Worm (Caenorhabditis elegans) whole organism, young adult: ENCODE measurements around the gene fbxa-181.

ENCODE experiments used
- B0035.1 ChIP-seq: sonication (generic microtip); optimal IDR thresholded peaks from 2 replicates; lab custom pipeline; 2016; ENCODE audit warnings: missing genetic modification characterization, mild to moderate bottlenecking, missing compliant biosample characterization, missing genotype, missing genetic modification reagents
- B0261.1 ChIP-seq: sonication (generic microtip); optimal IDR thresholded peaks from 2 replicates; lab custom pipeline; 2016; ENCODE audit warnings: mild to moderate bottlenecking, missing genetic modification characterization, moderate library complexity, missing compliant biosample characterization
- C06A6.2 ChIP-seq: fragments of 200-800 bp; sonication (Bioruptor generic); conservative IDR thresholded peaks from 2 replicates; pipeline ENCODE4 v1.3.6; 2022; ENCODE audit warnings: missing genetic modification characterization, missing compliant biosample characterization
- F22D6.2 ChIP-seq: sonication (generic microtip); optimal IDR thresholded peaks from 2 replicates; lab custom pipeline; 2016; ENCODE audit warnings: mild to moderate bottlenecking, missing genetic modification characterization, missing compliant biosample characterization
- F33H1.4 ChIP-seq: fragments of 200-800 bp; sonication (Bioruptor generic); IDR thresholded peaks from 2 replicates; pipeline ENCODE4 v1.3.6; 2022; ENCODE audit warnings: missing genetic modification reagents, missing genetic modification characterization, missing compliant biosample characterization
- K11D2.4 ChIP-seq: fragments of 200-800 bp; sonication (Bioruptor generic); IDR thresholded peaks from 2 replicates; pipeline ENCODE4 v1.3.6; 2022; ENCODE audit warnings: missing genetic modification reagents, missing genetic modification characterization, missing compliant biosample characterization
- Y53G8AR.9 ChIP-seq: fragments of 200-800 bp; sonication (Bioruptor generic); conservative IDR thresholded peaks from 2 replicates; pipeline ENCODE4 v1.3.6; 2022; ENCODE audit warnings: missing genetic modification reagents, missing genetic modification characterization, missing compliant biosample characterization
- atf-7 ChIP-seq: sonication (generic microtip); optimal IDR thresholded peaks from 2 replicates; lab custom pipeline; 2017; ENCODE audit warnings: mild to moderate bottlenecking, missing genetic modification characterization, missing compliant biosample characterization
- attf-3 ChIP-seq: fragments of 200-800 bp; sonication (Bioruptor generic); conservative IDR thresholded peaks from 2 replicates; pipeline ENCODE4 v1.3.6; 2022; ENCODE audit warnings: missing genetic modification reagents, missing genetic modification characterization, missing compliant biosample characterization
- cebp-1 ChIP-seq, 2 experiments: fragments of 200-800 bp in 1 of 2; sonication (Bioruptor generic) in 1 of 2; sonication (generic microtip) in 1 of 2; IDR thresholded peaks in 1 of 2; optimal IDR thresholded peaks in 1 of 2; 2 replicates each; pipeline versions ENCODE4 v1.3.6 to Lab custom; 2017 to 2022; ENCODE audit warnings: missing compliant biosample characterization in 2 of 2, missing genetic modification characterization in 2 of 2, mild to moderate bottlenecking in 1 of 2, missing genetic modification reagents in 1 of 2, moderate library complexity in 1 of 2
- ceh-100 ChIP-seq: fragments of 200-800 bp; sonication (Bioruptor generic); IDR thresholded peaks from 2 replicates; pipeline ENCODE4 v1.3.6; 2022; ENCODE audit warnings: missing genetic modification reagents, missing genetic modification characterization, missing compliant biosample characterization
- die-1 ChIP-seq: sonication (generic microtip); optimal IDR thresholded peaks from 2 replicates; lab custom pipeline; 2016; ENCODE audit warnings: missing genotype, mild to moderate bottlenecking, missing genetic modification characterization, missing compliant biosample characterization
- dox-1 ChIP-seq: fragments of 200-800 bp; sonication (Bioruptor generic); IDR thresholded peaks from 2 replicates; pipeline ENCODE4 v1.3.6; 2022; ENCODE audit warnings: missing genetic modification reagents, missing genetic modification characterization, missing compliant biosample characterization
- dpl-1 ChIP-seq: fragments of 150-350 bp; optimal IDR thresholded peaks from 2 replicates; lab custom pipeline; 2014; ENCODE audit warnings: missing biosample characterization, missing genetic modification reagents, missing genetic modification characterization
- ekl-4 ChIP-seq: fragments of 200-800 bp; sonication (Bioruptor generic); IDR thresholded peaks from 2 replicates; pipeline ENCODE4 v1.3.6; 2022; ENCODE audit warnings: missing genetic modification reagents, missing genetic modification characterization, missing compliant biosample characterization
- gei-17 ChIP-seq: fragments of 200-800 bp; sonication (Bioruptor generic); optimal IDR thresholded peaks from 2 replicates; lab custom pipeline; 2018; ENCODE audit warnings: mild to moderate bottlenecking, missing genetic modification characterization, missing compliant biosample characterization
- him-1 ChIP-seq: sonication (generic microtip); optimal IDR thresholded peaks from 2 replicates; lab custom pipeline; 2016; ENCODE audit warnings: missing genotype, missing genetic modification reagents, missing genetic modification characterization, missing compliant biosample characterization
- hmg-20 ChIP-seq: fragments of 200-800 bp; sonication (Bioruptor generic); IDR thresholded peaks from 2 replicates; pipeline ENCODE4 v1.3.6; 2022; ENCODE audit warnings: missing genetic modification reagents, missing genetic modification characterization, missing compliant biosample characterization
- let-607 ChIP-seq, 2 experiments: fragments of 200-800 bp in 1 of 2; sonication (Bioruptor generic) in 1 of 2; sonication (generic microtip) in 1 of 2; optimal IDR thresholded peaks; 2 replicates each; lab custom pipeline; 2016 to 2018; ENCODE audit warnings: mild to moderate bottlenecking in 2 of 2, missing compliant biosample characterization in 2 of 2, missing genetic modification characterization in 2 of 2, moderate library complexity in 2 of 2, missing genotype in 1 of 2
- lin-35 ChIP-seq, 3 experiments: fragments of 150-350 bp in 2 of 3; sonication (generic microtip) in 1 of 3; optimal IDR thresholded peaks; 2 replicates each; lab custom pipeline; 2014 to 2018; ENCODE audit warnings: missing biosample characterization in 3 of 3, missing genetic modification characterization in 3 of 3, missing genetic modification reagents in 3 of 3
- lin-40 ChIP-seq: sonication (generic microtip); optimal IDR thresholded peaks from 2 replicates; lab custom pipeline; 2016; ENCODE audit warnings: missing genetic modification characterization, mild to moderate bottlenecking, missing compliant biosample characterization, missing genotype, missing genetic modification reagents
- lir-1 ChIP-seq: fragments of 200-800 bp; sonication (Bioruptor generic); conservative IDR thresholded peaks from 2 replicates; pipeline ENCODE4 v1.3.6; 2022; ENCODE audit warnings: missing genetic modification reagents, missing genetic modification characterization, missing compliant biosample characterization
- lsl-1 ChIP-seq: fragments of 200-800 bp; sonication (Bioruptor generic); optimal IDR thresholded peaks from 2 replicates; lab custom pipeline; 2018; ENCODE audit warnings: mild to moderate bottlenecking, missing genetic modification characterization, moderate library complexity, missing compliant biosample characterization
- madf-10 ChIP-seq: sonication (generic microtip); optimal IDR thresholded peaks from 2 replicates; lab custom pipeline; 2016; ENCODE audit warnings: mild to moderate bottlenecking, missing genetic modification characterization, missing compliant biosample characterization
- madf-6 ChIP-seq: fragments of 200-800 bp; sonication (Bioruptor generic); IDR thresholded peaks from 2 replicates; pipeline ENCODE4 v1.3.6; 2022; ENCODE audit warnings: missing genetic modification reagents, missing genetic modification characterization, missing compliant biosample characterization
- madf-8 ChIP-seq: fragments of 200-800 bp; sonication (Bioruptor generic); conservative IDR thresholded peaks from 2 replicates; pipeline ENCODE4 v1.3.6; 2022; ENCODE audit warnings: missing genetic modification reagents, missing genetic modification characterization, missing compliant biosample characterization
- mcd-1 ChIP-seq: fragments of 200-800 bp; sonication (Bioruptor generic); IDR thresholded peaks from 2 replicates; pipeline ENCODE4 v1.3.6; 2022; ENCODE audit warnings: missing genetic modification reagents, missing genetic modification characterization, missing compliant biosample characterization
- nfyb-1 ChIP-seq: fragments of 200-800 bp; sonication (Bioruptor generic); IDR thresholded peaks from 2 replicates; pipeline ENCODE4 v1.3.6; 2022; ENCODE audit warnings: missing genetic modification reagents, missing genetic modification characterization, missing compliant biosample characterization
- nhr-179 ChIP-seq: sonication (generic microtip); optimal IDR thresholded peaks from 2 replicates; lab custom pipeline; 2016; ENCODE audit warnings: mild to moderate bottlenecking, missing genetic modification characterization, missing compliant biosample characterization
- nhr-27 ChIP-seq: fragments of 200-800 bp; sonication (Bioruptor generic); optimal IDR thresholded peaks from 2 replicates; lab custom pipeline; 2018; ENCODE audit warnings: mild to moderate bottlenecking, missing genetic modification characterization, moderate library complexity, missing compliant biosample characterization
- pha-4 ChIP-seq: fragments of 150-350 bp; sonication (generic microtip); optimal IDR thresholded peaks from 2 replicates; lab custom pipeline; 2014; ENCODE audit warnings: missing biosample characterization, missing genetic modification reagents, missing genetic modification characterization
- rcor-1 ChIP-seq: fragments of 200-800 bp; sonication (Bioruptor generic); IDR thresholded peaks from 2 replicates; pipeline ENCODE4 v1.3.6; 2022; ENCODE audit warnings: missing genetic modification reagents, missing genetic modification characterization, missing compliant biosample characterization
- rec-8 ChIP-seq, 2 experiments: sonication (generic microtip); optimal IDR thresholded peaks; 2 replicates each; lab custom pipeline; 2016; ENCODE audit warnings: mild to moderate bottlenecking in 2 of 2, missing genetic modification characterization in 2 of 2, missing genetic modification reagents in 2 of 2, missing genotype in 2 of 2, missing biosample characterization in 1 of 2, missing compliant biosample characterization in 1 of 2, moderate library complexity in 1 of 2
- rpc-1 ChIP-seq, 2 experiments: fragments of 150-350 bp in 1 of 2; sonication (generic microtip) in 1 of 2; optimal IDR thresholded peaks; 2 replicates each; lab custom pipeline; 2014 to 2018; ENCODE audit warnings: missing biosample characterization in 1 of 2, missing genetic modification characterization in 1 of 2, missing genetic modification reagents in 1 of 2, missing genotype in 1 of 2
- sea-2 ChIP-seq: fragments of 200-800 bp; sonication (Bioruptor generic); IDR thresholded peaks from 2 replicates; pipeline ENCODE4 v1.3.6; 2022; ENCODE audit warnings: missing genetic modification characterization, missing compliant biosample characterization
- snpc-3.4 ChIP-seq: sonication (generic microtip); optimal IDR thresholded peaks from 2 replicates; lab custom pipeline; 2017; ENCODE audit warnings: missing genetic modification characterization, mild to moderate bottlenecking, missing compliant biosample characterization, antibody characterized with exemption, moderate library complexity, missing genotype, missing genetic modification reagents
- somi-1 ChIP-seq: fragments of 200-800 bp; sonication (Bioruptor generic); optimal IDR thresholded peaks from 2 replicates; lab custom pipeline; 2018; ENCODE audit warnings: mild to moderate bottlenecking, missing genetic modification characterization, missing compliant biosample characterization
- tbp1 ChIP-seq: fragments of 200-800 bp; sonication (Bioruptor generic); optimal IDR thresholded peaks from 2 replicates; lab custom pipeline; 2018; ENCODE audit warnings: mild to moderate bottlenecking, missing genetic modification characterization, missing compliant biosample characterization
- tlf-1 ChIP-seq: fragments of 200-800 bp; sonication (Bioruptor generic); optimal IDR thresholded peaks from 2 replicates; lab custom pipeline; 2018; ENCODE audit warnings: mild to moderate bottlenecking, missing genetic modification characterization, missing compliant biosample characterization
- unc-130 ChIP-seq: sonication (generic microtip); optimal IDR thresholded peaks from 2 replicates; lab custom pipeline; 2016; ENCODE audit warnings: missing genetic modification reagents, missing genetic modification characterization, missing compliant biosample characterization
- unc-62 ChIP-seq: fragments of 150-350 bp; optimal IDR thresholded peaks from 2 replicates; lab custom pipeline; 2014; ENCODE audit warnings: missing biosample characterization, missing genetic modification reagents, missing genetic modification characterization
- zim-3 ChIP-seq: sonication (generic microtip); optimal IDR thresholded peaks from 2 replicates; lab custom pipeline; 2017; ENCODE audit warnings: mild to moderate bottlenecking, missing genetic modification characterization, moderate library complexity, missing compliant biosample characterization
- ztf-18 ChIP-seq: sonication (generic microtip); optimal IDR thresholded peaks from 2 replicates; lab custom pipeline; 2016; ENCODE audit warnings: missing genotype, mild to moderate bottlenecking, missing genetic modification characterization, missing compliant biosample characterization
- ztf-26 ChIP-seq: sonication (generic microtip); optimal IDR thresholded peaks from 2 replicates; lab custom pipeline; 2017; ENCODE audit warnings: missing genetic modification characterization, missing compliant biosample characterization
- ztf-28 ChIP-seq: fragments of 200-800 bp; sonication (Bioruptor generic); IDR thresholded peaks from 2 replicates; pipeline ENCODE4 v1.3.6; 2022; ENCODE audit warnings: missing genetic modification reagents, missing genetic modification characterization, missing compliant biosample characterization

fbxa-181 gene

ce11 chrV:13725574-13725973 is at the start of gene fbxa-181:
Gene fbxa-181, plus strand, starts transcription at chrV:13725874.
- TF ChIP-seq unc-62 (GFP tag; lab: Kevin White, UChicago) (no peak), dox-1 (GFP tag; lab: Robert Waterston, UW) (no peak), zim-3 (tag; lab: Kevin White, UChicago) (no peak), die-1 (no peak)

ce11 chrV:13678542-13678941 is 47.1 kb upstream of the fbxa-181 start, which contains the start of the genes tag-65 and ccz-1:
Gene tag-65, minus strand, starts transcription at chrV:13678587.
Gene ccz-1, plus strand, starts transcription at chrV:13678875.
- TF ChIP-seq atf-7 (peak; percentile 30), gei-17 (GFP tag; lab: Kevin White, UChicago) (peak; percentile 59), lin-35 (GFP tag; optimal IDR thresholded peaks at IDR 0.05; lab: Kevin White, UChicago) (peak in 1 of 3 experiments; percentile 89), sea-2 (GFP tag; lab: Robert Waterston, UW) (no peak), lir-1 (peak; percentile 81), Y53G8AR.9 (GFP tag; lab: Robert Waterston, UW) (peak; percentile 87), B0035.1 (no peak), pha-4 (tag; lab: Kevin White, UChicago) (peak; percentile 13), mcd-1 (GFP tag; lab: Robert Waterston, UW) (peak; percentile 88), lsl-1 (GFP tag; lab: Kevin White, UChicago) (peak; percentile 75), rcor-1 (GFP tag; lab: Robert Waterston, UW) (peak; percentile 89), cebp-1 (GFP tag; IDR thresholded peaks at IDR 0.05; lab: Robert Waterston, UW) (no peak), cebp-1 (tag; optimal IDR thresholded peaks at IDR 0.05; lab: Kevin White, UChicago) (peak; percentile 74), K11D2.4 (GFP tag; lab: Robert Waterston, UW) (peak; percentile 68; the same call in 1 of the 2 replicates), madf-8 (GFP tag; lab: Robert Waterston, UW) (peak; percentile 68), unc-130 (GFP tag; lab: Kevin White, UChicago) (peak; percentile 44), nfyb-1 (peak; percentile 78), him-1 (tag; lab: Kevin White, UChicago) (peak; percentile 5), attf-3 (GFP tag; lab: Robert Waterston, UW) (peak; percentile 57; the same call in 1 of the 2 replicates), madf-10 (tag; lab: Kevin White, UChicago) (peak; percentile 43), nhr-27 (tag; lab: Kevin White, UChicago) (no peak), ztf-28 (GFP tag; lab: Robert Waterston, UW) (no peak), ekl-4 (GFP tag; lab: Robert Waterston, UW) (peak; percentile 84), nhr-179 (tag; lab: Kevin White, UChicago) (no peak), F22D6.2 (no peak), hmg-20 (GFP tag; lab: Robert Waterston, UW) (0 out of 2 replicates have a peak, but pooled peaks have one; percentile 55), dpl-1 (GFP tag; lab: Kevin White, UChicago) (peak; percentile 60), tbp1 (GFP tag; lab: Kevin White, UChicago) (peak; percentile 64), ztf-26 (tag; lab: Kevin White, UChicago) (peak; percentile 30), tlf-1 (GFP tag; lab: Kevin White, UChicago) (peak; percentile 77), C06A6.2 (GFP tag; lab: Robert Waterston, UW) (0 out of 2 replicates have a peak, but pooled peaks have one; percentile 33), lin-40 (tag; lab: Kevin White, UChicago) (peak; percentile 85), ceh-100 (GFP tag; lab: Robert Waterston, UW) (peak; percentile 79), madf-6 (peak; percentile 85), let-607 (tag; optimal IDR thresholded peaks at IDR 0.05; lab: Kevin White, UChicago) (peak in 1 of 2 experiments; percentile 59), B0261.1 (tag; lab: Kevin White, UChicago) (no peak), snpc-3.4 (tag; lab: Kevin White, UChicago) (peak; percentile 55), F33H1.4 (GFP tag; lab: Robert Waterston, UW) (peak; percentile 70), rec-8 (tag; optimal IDR thresholded peaks at IDR 0.05; lab: Kevin White, UChicago) (peak in 1 of 2 experiments; percentile 3), rpc-1 (optimal IDR thresholded peaks at IDR 0.05; lab: Kevin White, UChicago) (no peak), rpc-1 (tag; optimal IDR thresholded peaks at IDR 0.05; lab: Kevin White, UChicago) (no peak), somi-1 (GFP tag; lab: Kevin White, UChicago) (peak; percentile 29), ztf-18 (tag; lab: Kevin White, UChicago) (peak; percentile 97)
